Worm (Caenorhabditis elegans) whole organism, late embryonic: ENCODE data around the gene egl-3.
A peak's percentile ranks its signal among the peaks of the same experiment; 100 is the strongest.

ENCODE experiments used
- C38D4.7 ChIP-seq: fragments of 200-800 bp; sonication (Bioruptor generic); optimal IDR thresholded peaks from 2 replicates; lab custom pipeline; 2018; ENCODE audit warnings: mild to moderate bottlenecking, missing genetic modification characterization, moderate library complexity, missing compliant biosample characterization
- F13H6.1 ChIP-seq: sonication (generic microtip); optimal IDR thresholded peaks from 2 replicates; lab custom pipeline; 2016; ENCODE audit warnings: missing genetic modification characterization, missing compliant biosample characterization
- K02D7.2 ChIP-seq: sonication (generic microtip); optimal IDR thresholded peaks from 2 replicates; lab custom pipeline; 2017; ENCODE audit warnings: mild to moderate bottlenecking, missing genetic modification characterization, missing compliant biosample characterization
- ceh-14 ChIP-seq: sonication (generic microtip); optimal IDR thresholded peaks from 2 replicates; lab custom pipeline; 2016; ENCODE audit warnings: missing genotype, missing genetic modification characterization, missing compliant biosample characterization
- ceh-18 ChIP-seq: sonication (generic microtip); optimal IDR thresholded peaks from 2 replicates; lab custom pipeline; 2016; ENCODE audit warnings: missing genetic modification characterization, missing compliant biosample characterization
- ceh-2 ChIP-seq: sonication (generic microtip); optimal IDR thresholded peaks from 2 replicates; lab custom pipeline; 2016; ENCODE audit warnings: missing genotype, missing genetic modification characterization, missing compliant biosample characterization
- ceh-30 ChIP-seq: fragments of 150-350 bp; optimal IDR thresholded peaks from 2 replicates; lab custom pipeline; 2014; ENCODE audit warnings: missing biosample characterization, missing genetic modification characterization
- ceh-34 ChIP-seq: sonication (generic microtip); optimal IDR thresholded peaks from 2 replicates; lab custom pipeline; 2016; ENCODE audit warnings: mild to moderate bottlenecking, missing genetic modification characterization, missing compliant biosample characterization
- ceh-45 ChIP-seq: fragments of 200-800 bp; sonication (Bioruptor generic); IDR thresholded peaks from 2 replicates; pipeline ENCODE4 v1.3.6; 2022; ENCODE audit warnings: missing genetic modification reagents, missing genetic modification characterization, missing compliant biosample characterization
- ceh-48 ChIP-seq: sonication (generic microtip); optimal IDR thresholded peaks from 2 replicates; lab custom pipeline; 2016; ENCODE audit warnings: missing genetic modification characterization, inconsistent platforms, missing compliant biosample characterization
- che-1 ChIP-seq: sonication (generic microtip); optimal IDR thresholded peaks from 2 replicates; lab custom pipeline; 2016; ENCODE audit warnings: mild to moderate bottlenecking, missing genetic modification characterization, missing compliant biosample characterization
- dmd-4 ChIP-seq: sonication (generic microtip); optimal IDR thresholded peaks from 2 replicates; lab custom pipeline; 2016; ENCODE audit warnings: borderline replicate concordance, missing genetic modification characterization, missing compliant biosample characterization
- dve-1 ChIP-seq: sonication (generic microtip); optimal IDR thresholded peaks from 2 replicates; lab custom pipeline; 2017; ENCODE audit warnings: antibody characterized with exemption, mild to moderate bottlenecking, missing genetic modification characterization, missing compliant biosample characterization
- elt-2 ChIP-seq: sonication (generic microtip); optimal IDR thresholded peaks from 2 replicates; lab custom pipeline; 2016; ENCODE audit warnings: missing genetic modification reagents, missing genetic modification characterization, missing compliant biosample characterization
- ets-4 ChIP-seq: sonication (generic microtip); optimal IDR thresholded peaks from 2 replicates; lab custom pipeline; 2016; ENCODE audit warnings: missing genetic modification characterization, missing compliant biosample characterization
- eyg-1 ChIP-seq: sonication (generic microtip); optimal IDR thresholded peaks from 2 replicates; lab custom pipeline; 2016; ENCODE audit warnings: missing genotype, missing genetic modification characterization, missing compliant biosample characterization
- fax-1 ChIP-seq: sonication (generic microtip); optimal IDR thresholded peaks from 2 replicates; lab custom pipeline; 2016; ENCODE audit warnings: missing genotype, missing genetic modification characterization, missing compliant biosample characterization
- fkh-6 ChIP-seq: sonication (generic microtip); optimal IDR thresholded peaks from 2 replicates; lab custom pipeline; 2016; ENCODE audit warnings: missing genetic modification characterization, missing compliant biosample characterization
- hlh-15 ChIP-seq: sonication (generic microtip); optimal IDR thresholded peaks from 2 replicates; lab custom pipeline; 2016; ENCODE audit warnings: missing genetic modification characterization, missing compliant biosample characterization
- hlh-8 ChIP-seq: sonication (generic microtip); optimal IDR thresholded peaks from 2 replicates; lab custom pipeline; 2016; ENCODE audit warnings: missing genotype, missing genetic modification characterization, missing compliant biosample characterization
- lim-6 ChIP-seq: sonication (generic microtip); optimal IDR thresholded peaks from 2 replicates; lab custom pipeline; 2016; ENCODE audit warnings: missing genetic modification characterization, missing compliant biosample characterization
- madf-2 ChIP-seq: sonication (generic microtip); optimal IDR thresholded peaks from 2 replicates; lab custom pipeline; 2017; ENCODE audit warnings: missing genetic modification characterization, missing compliant biosample characterization
- mec-3 ChIP-seq: sonication (generic microtip); optimal IDR thresholded peaks from 2 replicates; lab custom pipeline; 2016; ENCODE audit warnings: borderline replicate concordance, missing genetic modification characterization, missing compliant biosample characterization
- nfya-1 ChIP-seq: sonication (generic microtip); optimal IDR thresholded peaks from 2 replicates; lab custom pipeline; 2017; ENCODE audit warnings: missing genetic modification characterization, mild to moderate bottlenecking, missing compliant biosample characterization, antibody characterized with exemption, moderate library complexity
- nhr-11 ChIP-seq: fragments of 150-350 bp; optimal IDR thresholded peaks from 2 replicates; lab custom pipeline; 2014; ENCODE audit warnings: missing biosample characterization, missing genetic modification characterization
- nhr-232 ChIP-seq: sonication (generic microtip); optimal IDR thresholded peaks from 2 replicates; lab custom pipeline; 2016; ENCODE audit warnings: missing genetic modification characterization, missing compliant biosample characterization
- odd-2 ChIP-seq: sonication (generic microtip); optimal IDR thresholded peaks from 2 replicates; lab custom pipeline; 2017; ENCODE audit warnings: antibody characterized with exemption, mild to moderate bottlenecking, missing genetic modification characterization, missing compliant biosample characterization
- pat-9 ChIP-seq: fragments of 200-800 bp; sonication (Bioruptor generic); optimal IDR thresholded peaks from 2 replicates; lab custom pipeline; 2018; ENCODE audit warnings: mild to moderate bottlenecking, missing genetic modification characterization, moderate library complexity, missing compliant biosample characterization
- pha-2 ChIP-seq: sonication (generic microtip); optimal IDR thresholded peaks from 2 replicates; lab custom pipeline; 2017; ENCODE audit warnings: mild to moderate bottlenecking, missing genetic modification characterization, missing compliant biosample characterization
- pha-4 ChIP-seq: fragments of 150-350 bp; optimal IDR thresholded peaks from 2 replicates; lab custom pipeline; 2018; ENCODE audit warnings: missing biosample characterization, missing genetic modification reagents, missing genetic modification characterization
- pqm-1 ChIP-seq: sonication (generic microtip); optimal IDR thresholded peaks from 2 replicates; lab custom pipeline; 2016; ENCODE audit warnings: missing genetic modification characterization, missing compliant biosample characterization
- pros-1 ChIP-seq: fragments of 150-350 bp; optimal IDR thresholded peaks from 2 replicates; lab custom pipeline; 2014; ENCODE audit warnings: missing biosample characterization, missing genetic modification reagents, missing genetic modification characterization
- ref-2 ChIP-seq: sonication (generic microtip); optimal IDR thresholded peaks from 2 replicates; lab custom pipeline; 2016; ENCODE audit warnings: missing genetic modification characterization, missing compliant biosample characterization
- sox-2 ChIP-seq: fragments of 200-800 bp; sonication (Bioruptor generic); IDR thresholded peaks from 2 replicates; pipeline ENCODE4 v1.3.6; 2022; ENCODE audit warnings: missing genetic modification reagents, missing genetic modification characterization, missing compliant biosample characterization
- sox-4 ChIP-seq: sonication (generic microtip); optimal IDR thresholded peaks from 2 replicates; lab custom pipeline; 2017; ENCODE audit warnings: mild to moderate bottlenecking, missing genetic modification characterization, inconsistent platforms, missing compliant biosample characterization
- syd-9 ChIP-seq: sonication (generic microtip); optimal IDR thresholded peaks from 2 replicates; lab custom pipeline; 2016; ENCODE audit warnings: mild to moderate bottlenecking, missing genetic modification characterization, moderate library complexity, missing compliant biosample characterization
- tbx-2 ChIP-seq: sonication (generic microtip); optimal IDR thresholded peaks from 2 replicates; lab custom pipeline; 2016; ENCODE audit warnings: missing genetic modification characterization, missing compliant biosample characterization
- ttx-3 ChIP-seq: sonication (generic microtip); optimal IDR thresholded peaks from 2 replicates; lab custom pipeline; 2016; ENCODE audit warnings: missing genetic modification reagents, missing genetic modification characterization, missing compliant biosample characterization
- unc-3 ChIP-seq, 2 experiments: fragments of 200-800 bp in 1 of 2; sonication (Bioruptor generic) in 1 of 2; sonication (generic microtip) in 1 of 2; conservative IDR thresholded peaks in 1 of 2; optimal IDR thresholded peaks in 1 of 2; 2 replicates each; pipeline versions ENCODE4 v1.3.6 to Lab custom; 2016 to 2022; ENCODE audit warnings: missing compliant biosample characterization in 2 of 2, missing genetic modification characterization in 2 of 2, missing genetic modification reagents in 1 of 2
- unc-42 ChIP-seq: sonication (generic microtip); optimal IDR thresholded peaks from 2 replicates; lab custom pipeline; 2016; ENCODE audit warnings: missing genotype, missing genetic modification characterization, missing compliant biosample characterization
- unc-55 ChIP-seq: sonication (generic microtip); optimal IDR thresholded peaks from 2 replicates; lab custom pipeline; 2017; ENCODE audit warnings: missing biosample characterization, missing genetic modification reagents, missing genetic modification characterization

egl-3 gene

ce11 chrV:10198386-10198785 lies 24.8 kb upstream of the egl-3 start, which contains the start of gene ZK856.6:
ZK856.6 (plus strand) TSS chrV:10198686.
- TF ChIP-seq fax-1 (tag; lab: Kevin White, UChicago) (no peak), dve-1 (no peak), pros-1 (tag; lab: Kevin White, UChicago) (no peak), unc-42 (tag; lab: Kevin White, UChicago) (no peak), nhr-232 (no peak), ref-2 (tag; lab: Kevin White, UChicago) (no peak), sox-2 (GFP tag; lab: Robert Waterston, UW) (no peak), K02D7.2 (tag; lab: Kevin White, UChicago) (no peak), ets-4 (no peak), ceh-2 (tag; lab: Kevin White, UChicago) (no peak), nhr-11 (no peak), che-1 (tag; lab: Kevin White, UChicago) (no peak), nfya-1 (no peak), hlh-8 (no peak), madf-2 (no peak), pat-9 (tag; lab: Kevin White, UChicago) (no peak), tbx-2 (tag; lab: Kevin White, UChicago) (no peak), ttx-3 (tag; lab: Kevin White, UChicago) (no peak), pqm-1 (tag; lab: Kevin White, UChicago) (no peak), fkh-6 (tag; lab: Kevin White, UChicago) (no peak)
- TF ChIP-seq, all 69 proteins: peak for 0

ce11 chrV:10191242-10191641 lies 17.7 kb upstream of the egl-3 start:
- no peak for TF ChIP-seq hlh-15 (tag; lab: Kevin White, UChicago)
- TF ChIP-seq lim-6 (tag; lab: Kevin White, UChicago), result no peak
- TF ChIP-seq dmd-4 (tag; lab: Kevin White, UChicago), result no peak
- no peak for TF ChIP-seq che-1 (tag; lab: Kevin White, UChicago)
- no peak for TF ChIP-seq hlh-8
- no peak for TF ChIP-seq fkh-6 (tag; lab: Kevin White, UChicago)
- no peak for TF ChIP-seq elt-2
- no peak for TF ChIP-seq ceh-48 (tag; lab: Kevin White, UChicago)
- TF ChIP-seq ceh-34, result no peak
- TF ChIP-seq ceh-18 (tag; lab: Kevin White, UChicago), result no peak

ce11 chrV:10190081-10190556 lies 16.6 kb upstream of the egl-3 start, which contains the start of gene ZK856.5:
ZK856.5 (minus strand) TSS chrV:10190131.
- TF ChIP-seq F13H6.1 (tag; lab: Kevin White, UChicago), result no peak
- peak; percentile 44 for TF ChIP-seq elt-2
- TF ChIP-seq, all 69 proteins: peak for 1

- TF ChIP-seq unc-3 (GFP tag; conservative IDR thresholded peaks at IDR 0.05; lab: Robert Waterston, UW) (no peak), unc-3 (tag; optimal IDR thresholded peaks at IDR 0.05; lab: Kevin White, UChicago) (no peak), mec-3 (no peak), sox-4 (no peak), odd-2 (tag; lab: Kevin White, UChicago) (no peak), ceh-30 (tag; lab: Kevin White, UChicago) (no peak), ref-2 (tag; lab: Kevin White, UChicago) (no peak), pha-2 (tag; lab: Kevin White, UChicago) (no peak), pha-4 (tag; lab: Kevin White, UChicago) (no peak), syd-9 (tag; lab: Kevin White, UChicago) (no peak), C38D4.7 (GFP tag; lab: Kevin White, UChicago) (no peak), lim-6 (tag; lab: Kevin White, UChicago) (no peak), unc-55 (GFP tag; lab: Kevin White, UChicago) (no peak), ceh-14 (tag; lab: Kevin White, UChicago) (no peak), ceh-45 (GFP tag; lab: Robert Waterston, UW) (no peak), eyg-1 (tag; lab: Kevin White, UChicago) (no peak), ceh-2 (tag; lab: Kevin White, UChicago) (no peak), tbx-2 (tag; lab: Kevin White, UChicago) (no peak)
- TF ChIP-seq, all 69 proteins: peak for 0
Measured at ce11 chrV:10185719-10186118, 12.2 kb upstream of the egl-3 start, which contains the start of gene ZK856.18. ZK856.18 (minus strand) TSS chrV:10186007.
